Worm (Caenorhabditis elegans) whole organism, L3 larva: ENCODE data around the gene rde-12.

ENCODE experiments used
- ZK546.5 ChIP-seq: sonication (generic microtip); optimal IDR thresholded peaks from 2 replicates; lab custom pipeline; 2017; ENCODE audit warnings: missing biosample characterization, missing genetic modification characterization
- aly-2 ChIP-seq: fragments of 150-350 bp; optimal IDR thresholded peaks from 2 replicates; lab custom pipeline; 2014; ENCODE audit warnings: missing biosample characterization, missing genetic modification characterization
- ama-1 ChIP-seq: fragments of 150-350 bp; optimal IDR thresholded peaks from 2 replicates; lab custom pipeline; 2018
- ceh-16 ChIP-seq: sonication (generic microtip); optimal IDR thresholded peaks from 2 replicates; lab custom pipeline; 2017; ENCODE audit warnings: missing biosample characterization, missing genetic modification characterization
- ceh-82 ChIP-seq: fragments of 150-350 bp; optimal IDR thresholded peaks from 2 replicates; lab custom pipeline; 2014; ENCODE audit warnings: missing biosample characterization, missing genetic modification characterization
- ceh-9 ChIP-seq: sonication (generic microtip); optimal IDR thresholded peaks from 2 replicates; lab custom pipeline; 2018; ENCODE audit warnings: missing biosample characterization, missing genetic modification characterization
- daf-12 ChIP-seq: fragments of 150-350 bp; optimal IDR thresholded peaks from 2 replicates; lab custom pipeline; 2014; ENCODE audit warnings: missing biosample characterization, missing genetic modification reagents, missing genetic modification characterization
- egl-5 ChIP-seq: fragments of 150-350 bp; optimal IDR thresholded peaks from 2 replicates; lab custom pipeline; 2017; ENCODE audit warnings: missing biosample characterization, missing genetic modification reagents, missing genetic modification characterization, inconsistent platforms
- elt-1 ChIP-seq: fragments of 150-350 bp; optimal IDR thresholded peaks from 2 replicates; lab custom pipeline; 2014; ENCODE audit warnings: missing biosample characterization, missing genetic modification characterization
- elt-2 ChIP-seq: sonication (generic microtip); optimal IDR thresholded peaks from 2 replicates; lab custom pipeline; 2016; ENCODE audit warnings: missing genetic modification reagents, mild to moderate bottlenecking, missing genetic modification characterization, missing compliant biosample characterization
- elt-3 ChIP-seq, 3 experiments: fragments of 150-350 bp in 1 of 3; sonication (generic microtip) in 2 of 3; optimal IDR thresholded peaks; 2 replicates in 2 of 3; 4 replicates in 1 of 3; lab custom pipeline; 2014 to 2017; ENCODE audit warnings: missing biosample characterization in 3 of 3, missing genetic modification characterization in 3 of 3
- fkh-10 ChIP-seq: sonication (generic microtip); optimal IDR thresholded peaks from 2 replicates; lab custom pipeline; 2017; ENCODE audit warnings: missing biosample characterization, missing genetic modification reagents, missing genetic modification characterization
- fkh-2 ChIP-seq: fragments of 150-350 bp; optimal IDR thresholded peaks from 2 replicates; lab custom pipeline; 2014; ENCODE audit warnings: missing biosample characterization, missing genetic modification reagents, missing genetic modification characterization
- fos-1 ChIP-seq: fragments of 150-350 bp; optimal IDR thresholded peaks from 2 replicates; lab custom pipeline; 2014; ENCODE audit warnings: missing biosample characterization, missing genetic modification characterization
- hmg-11 ChIP-seq: sonication (generic microtip); optimal IDR thresholded peaks from 2 replicates; lab custom pipeline; 2016; ENCODE audit warnings: missing genetic modification characterization, missing compliant biosample characterization
- jun-1 ChIP-seq: fragments of 150-350 bp; optimal IDR thresholded peaks from 2 replicates; lab custom pipeline; 2014; ENCODE audit warnings: missing biosample characterization, missing genetic modification reagents, missing genetic modification characterization
- lin-15B ChIP-seq: fragments of 150-350 bp; optimal IDR thresholded peaks from 2 replicates; lab custom pipeline; 2014; ENCODE audit warnings: missing biosample characterization, missing genetic modification characterization
- lin-39 ChIP-seq: fragments of 150-350 bp; optimal IDR thresholded peaks from 2 replicates; lab custom pipeline; 2018; ENCODE audit warnings: missing biosample characterization, missing genetic modification reagents, missing genetic modification characterization
- lsy-12 ChIP-seq: sonication (generic microtip); optimal IDR thresholded peaks from 2 replicates; lab custom pipeline; 2016; ENCODE audit warnings: mild to moderate bottlenecking, missing genetic modification characterization, missing compliant biosample characterization
- mdl-1 ChIP-seq: fragments of 150-350 bp; optimal IDR thresholded peaks from 2 replicates; lab custom pipeline; 2014; ENCODE audit warnings: missing biosample characterization, missing genetic modification characterization
- mml-1 ChIP-seq: fragments of 150-350 bp; sonication (generic microtip); optimal IDR thresholded peaks from 3 replicates; lab custom pipeline; 2014; ENCODE audit warnings: missing biosample characterization, missing genetic modification characterization
- nfya-1 ChIP-seq: sonication (generic microtip); optimal IDR thresholded peaks from 2 replicates; lab custom pipeline; 2017; ENCODE audit warnings: missing genetic modification characterization, mild to moderate bottlenecking, missing compliant biosample characterization, antibody characterized with exemption, moderate library complexity; ENCODE audit not compliant: insufficient read depth
- nhr-11 ChIP-seq: fragments of 150-350 bp; optimal IDR thresholded peaks from 2 replicates; lab custom pipeline; 2014; ENCODE audit warnings: missing biosample characterization, missing genetic modification characterization
- nhr-23 ChIP-seq: fragments of 150-350 bp; optimal IDR thresholded peaks from 2 replicates; lab custom pipeline; 2014; ENCODE audit warnings: missing biosample characterization, missing genetic modification reagents, missing genetic modification characterization
- nhr-237 ChIP-seq: fragments of 150-350 bp; optimal IDR thresholded peaks from 2 replicates; lab custom pipeline; 2014; ENCODE audit warnings: missing biosample characterization, missing genetic modification characterization
- nhr-25 ChIP-seq: sonication (generic microtip); optimal IDR thresholded peaks from 2 replicates; lab custom pipeline; 2017; ENCODE audit warnings: missing biosample characterization, missing genetic modification characterization
- nhr-28 ChIP-seq: fragments of 150-350 bp; optimal IDR thresholded peaks from 2 replicates; lab custom pipeline; 2014; ENCODE audit warnings: missing biosample characterization, missing genetic modification characterization
- nhr-43 ChIP-seq: sonication (generic microtip); optimal IDR thresholded peaks from 2 replicates; lab custom pipeline; 2016; ENCODE audit warnings: mild to moderate bottlenecking, missing genetic modification characterization, missing compliant biosample characterization; ENCODE audit not compliant: poor library complexity, severe bottlenecking
- nhr-77 ChIP-seq: fragments of 150-350 bp; optimal IDR thresholded peaks from 2 replicates; lab custom pipeline; 2014; ENCODE audit warnings: missing biosample characterization, missing genetic modification characterization
- pha-4 ChIP-seq: fragments of 150-350 bp; optimal IDR thresholded peaks from 2 replicates; lab custom pipeline; 2014; ENCODE audit warnings: missing biosample characterization, missing genetic modification reagents, missing genetic modification characterization
- pqm-1 ChIP-seq: fragments of 150-350 bp; optimal IDR thresholded peaks from 2 replicates; lab custom pipeline; 2017; ENCODE audit warnings: missing biosample characterization, missing genetic modification characterization, inconsistent platforms
- sea-2 ChIP-seq: fragments of 150-350 bp; sonication (generic microtip); optimal IDR thresholded peaks from 4 replicates; lab custom pipeline; 2014; ENCODE audit warnings: missing biosample characterization, missing genetic modification reagents, missing genetic modification characterization
- skn-1 ChIP-seq: fragments of 150-350 bp; optimal IDR thresholded peaks from 2 replicates; lab custom pipeline; 2014; ENCODE audit warnings: missing biosample characterization, missing genetic modification characterization
- tbx-2 ChIP-seq: sonication (generic microtip); optimal IDR thresholded peaks from 2 replicates; lab custom pipeline; 2016; ENCODE audit warnings: mild to moderate bottlenecking, missing genetic modification characterization, missing compliant biosample characterization
- unc-39 ChIP-seq: sonication (generic microtip); optimal IDR thresholded peaks from 4 replicates; lab custom pipeline; 2017; ENCODE audit warnings: missing biosample characterization, missing genetic modification characterization
- unc-62 ChIP-seq: fragments of 150-350 bp; sonication (generic microtip); optimal IDR thresholded peaks from 4 replicates; lab custom pipeline; 2014; ENCODE audit warnings: missing biosample characterization, missing genetic modification reagents, missing genetic modification characterization
- zag-1 ChIP-seq: fragments of 150-350 bp; optimal IDR thresholded peaks from 2 replicates; lab custom pipeline; 2014; ENCODE audit warnings: missing biosample characterization, missing genetic modification characterization
- ztf-11 ChIP-seq: fragments of 150-350 bp; optimal IDR thresholded peaks from 2 replicates; lab custom pipeline; 2014; ENCODE audit warnings: missing biosample characterization, missing genetic modification characterization
- ztf-4 ChIP-seq: fragments of 150-350 bp; optimal IDR thresholded peaks from 2 replicates; lab custom pipeline; 2014; ENCODE audit warnings: missing biosample characterization, missing genetic modification characterization

rde-12 gene

DNA sequence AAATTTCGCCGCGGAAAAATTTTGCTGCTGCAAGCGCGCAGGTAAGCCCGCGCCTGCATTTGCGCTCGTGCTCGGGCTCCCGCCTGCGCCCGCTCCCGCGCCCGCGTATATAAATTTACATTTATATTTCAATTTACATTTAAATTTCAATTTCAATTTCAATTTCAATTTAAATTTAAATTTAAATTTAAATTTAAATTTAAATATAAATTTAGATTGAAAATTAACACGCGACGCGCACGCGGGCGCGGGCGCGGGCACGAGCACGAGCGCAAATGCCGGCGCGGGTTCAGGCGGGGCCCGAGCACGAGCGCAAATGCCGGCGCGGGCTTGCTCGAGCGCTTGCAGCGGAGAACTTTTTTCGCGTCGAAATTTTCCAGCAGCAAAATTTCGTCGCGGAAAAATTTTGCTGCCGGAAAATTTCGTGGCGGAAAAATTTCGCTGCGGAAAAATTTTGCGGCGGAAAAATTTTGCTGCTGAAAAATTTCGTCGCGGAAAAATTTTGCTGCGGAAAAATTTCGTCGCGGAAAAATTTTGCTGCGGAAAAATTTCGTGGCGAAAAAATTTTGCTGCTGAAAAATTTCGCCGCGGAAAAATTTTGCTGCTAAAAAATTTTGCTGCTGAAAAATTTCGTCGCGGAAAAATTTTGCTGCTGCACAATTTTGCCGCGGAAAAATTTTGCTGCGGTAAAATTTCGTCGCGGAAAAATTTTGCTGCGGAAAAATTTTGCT lies 19.2 kb upstream of the rde-12 start:
- TF ChIP-seq ZK546.5 (tag; lab: Kevin White, UChicago) (no peak), nhr-11 (tag; lab: Kevin White, UChicago) (no peak), nhr-237 (no peak)

ce11 chrV:13647185-13647584 lies 18.0 kb upstream of the rde-12 start:
- TF ChIP-seq daf-12 (tag; lab: Kevin White, UChicago) (no peak), nhr-28 (tag; lab: Kevin White, UChicago) (no peak), ama-1 (no peak), ceh-16 (no peak), mml-1 (tag; lab: Kevin White, UChicago) (no peak), pha-4 (tag; lab: Kevin White, UChicago) (no peak), nhr-11 (tag; lab: Kevin White, UChicago) (no peak), ZK546.5 (tag; lab: Kevin White, UChicago) (no peak), tbx-2 (no peak), unc-62 (GFP tag; lab: Kevin White, UChicago) (no peak), nhr-23 (tag; lab: Kevin White, UChicago) (no peak), egl-5 (no peak), ztf-11 (no peak)
- TF ChIP-seq, all 47 proteins: peak for 0

DNA sequence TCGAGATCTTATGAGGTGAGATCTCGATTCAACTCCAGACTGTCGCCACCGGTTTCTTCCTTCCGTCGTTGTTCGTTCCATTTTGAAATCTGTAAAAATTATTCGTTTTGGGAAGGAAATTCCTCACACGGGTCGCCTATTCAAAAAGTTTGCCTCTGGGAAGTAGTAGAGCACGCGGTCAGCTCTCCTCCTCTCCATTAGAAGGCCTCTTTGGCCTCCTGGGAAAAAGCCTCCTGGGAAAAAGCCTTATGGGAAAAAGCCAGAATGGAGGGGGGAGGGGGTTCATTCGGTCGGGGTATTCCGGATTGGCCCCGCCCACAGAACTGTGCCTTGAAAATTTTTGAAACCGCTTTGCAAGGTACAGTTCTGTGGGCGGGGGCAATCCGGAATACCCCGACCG lies 17.6 kb upstream of the rde-12 start:
- no peak for TF ChIP-seq sea-2
- no peak for TF ChIP-seq jun-1 (tag; lab: Kevin White, UChicago)
- no peak for TF ChIP-seq nhr-25 (tag; lab: Kevin White, UChicago)
- no peak for TF ChIP-seq nhr-23 (tag; lab: Kevin White, UChicago)
- no peak for TF ChIP-seq elt-2
- TF ChIP-seq ceh-9 (tag; lab: Kevin White, UChicago) = no peak
- no peak for TF ChIP-seq nhr-237
- no peak for TF ChIP-seq nhr-77
- TF ChIP-seq lin-39 (tag; lab: Kevin White, UChicago) = no peak
- no peak for TF ChIP-seq mdl-1
- TF ChIP-seq fos-1 = no peak

ce11 chrV:13649730-13650349 lies 15.3 kb upstream of the rde-12 start, which contains the start of gene H37A05.4:
H37A05.4 (minus strand) TSS chrV:13649780.
- TF ChIP-seq nfya-1 (tag; lab: Kevin White, UChicago) (no peak), lin-15B (no peak), hmg-11 (tag; lab: Kevin White, UChicago) (no peak), fkh-10 (GFP tag; lab: Kevin White, UChicago) (no peak), zag-1 (no peak), ama-1 (peak; percentile 33), egl-5 (no peak), elt-1 (tag; lab: Kevin White, UChicago) (no peak), elt-2 (peak; percentile 40), ZK546.5 (tag; lab: Kevin White, UChicago) (no peak), unc-39 (no peak), lsy-12 (peak; percentile 73), aly-2 (tag; lab: Kevin White, UChicago) (peak; percentile 18), nhr-43 (tag; lab: Kevin White, UChicago) (peak; percentile 94), tbx-2 (peak; percentile 7), nhr-23 (tag; lab: Kevin White, UChicago) (peak; percentile 35), ztf-4 (tag; lab: Kevin White, UChicago) (no peak), unc-62 (GFP tag; lab: Kevin White, UChicago) (no peak)

DNA sequence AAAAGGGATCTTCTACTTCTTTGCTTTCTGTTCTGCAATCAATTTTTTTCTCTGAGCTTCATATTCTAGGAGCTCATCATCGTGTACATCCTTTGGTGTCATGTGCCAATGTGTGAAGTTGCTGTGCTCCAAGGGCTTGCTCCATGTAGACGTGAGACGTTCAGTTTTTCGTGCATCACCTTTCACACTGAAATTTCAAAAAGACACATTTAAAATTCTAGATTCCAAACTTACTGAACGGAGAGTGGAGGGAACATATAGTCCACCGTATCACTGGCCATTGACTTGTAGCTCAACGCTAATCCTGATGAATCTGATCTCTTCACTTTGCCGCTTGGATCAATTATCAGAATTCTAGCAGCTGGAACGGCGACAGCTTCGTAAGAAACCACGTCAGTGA lies 14.4 kb upstream of the rde-12 start:
- TF ChIP-seq ceh-9 (tag; lab: Kevin White, UChicago) (no peak), zag-1 (no peak), hmg-11 (tag; lab: Kevin White, UChicago) (no peak), lin-15B (no peak), daf-12 (tag; lab: Kevin White, UChicago) (no peak), sea-2 (no peak), fkh-2 (tag; lab: Kevin White, UChicago) (no peak), ceh-82 (tag; lab: Kevin White, UChicago) (no peak), ama-1 (no peak), lin-39 (tag; lab: Kevin White, UChicago) (no peak), skn-1 (tag; lab: Kevin White, UChicago) (no peak), pqm-1 (tag; lab: Kevin White, UChicago) (no peak), ztf-4 (tag; lab: Kevin White, UChicago) (no peak), egl-5 (no peak), nhr-25 (tag; lab: Kevin White, UChicago) (no peak), nfya-1 (tag; lab: Kevin White, UChicago) (no peak), elt-2 (no peak), elt-3 (tag; optimal IDR thresholded peaks at IDR 0.05; lab: Kevin White, UChicago) (no peak), ceh-16 (no peak), nhr-11 (tag; lab: Kevin White, UChicago) (no peak)
